Fruit fly (Drosophila melanogaster) whole organism, embryonic: ENCODE data around the gene Col4a1.

Experiments
- Adf1 ChIP-seq: fragments of 200-800 bp; sonication (Bioruptor generic); IDR thresholded peaks from 2 replicates; pipeline ENCODE4 v1.3.6; 2022; ENCODE audit warnings: missing biosample characterization, missing genetic modification characterization
- Antp ChIP-seq: fragments of 200-800 bp; sonication (Bioruptor generic); optimal IDR thresholded peaks from 3 replicates; lab custom pipeline; 2016; ENCODE audit warnings: missing biosample characterization, missing genetic modification characterization
- BEAF-32 ChIP-seq: fragments of 200-800 bp; sonication (Bioruptor generic); optimal IDR thresholded peaks from 3 replicates; lab custom pipeline; 2017; ENCODE audit warnings: missing biosample characterization, missing genetic modification characterization, mild to moderate bottlenecking, moderate library complexity, missing genetic modification reagents
- CG10267 ChIP-seq: fragments of 200-800 bp; sonication (Bioruptor generic); optimal IDR thresholded peaks from 2 replicates; lab custom pipeline; 2018; ENCODE audit warnings: missing biosample characterization, mild to moderate bottlenecking, missing genetic modification characterization, moderate library complexity
- CG11504 ChIP-seq: fragments of 200-800 bp; sonication (Bioruptor generic); optimal IDR thresholded peaks from 3 replicates; lab custom pipeline; 2019; ENCODE audit warnings: missing biosample characterization, mild to moderate bottlenecking, missing genetic modification characterization, moderate library complexity
- CG11696 ChIP-seq: fragments of 200-800 bp; sonication (Bioruptor generic); IDR thresholded peaks from 2 replicates; pipeline ENCODE4 v1.3.6; 2022; ENCODE audit warnings: missing biosample characterization, missing genetic modification characterization
- CG12104 ChIP-seq: fragments of 200-800 bp; sonication (Bioruptor generic); optimal IDR thresholded peaks from 3 replicates; lab custom pipeline; 2016; ENCODE audit warnings: missing biosample characterization, missing genetic modification characterization
- CG12236 ChIP-seq: fragments of 200-800 bp; sonication (Bioruptor generic); optimal IDR thresholded peaks from 2 replicates; lab custom pipeline; 2016; ENCODE audit warnings: missing biosample characterization, missing genetic modification characterization
- CG1233 ChIP-seq: fragments of 200-800 bp; sonication (Bioruptor generic); optimal IDR thresholded peaks from 4 replicates; lab custom pipeline; 2018; ENCODE audit warnings: missing biosample characterization, mild to moderate bottlenecking, missing genetic modification characterization
- CG14441 ChIP-seq: fragments of 200-800 bp; sonication (Bioruptor generic); IDR thresholded peaks from 2 replicates; pipeline ENCODE4 v1.3.6; 2022; ENCODE audit warnings: missing biosample characterization, missing genetic modification characterization
- CG15601 ChIP-seq: fragments of 200-800 bp; sonication (Bioruptor generic); optimal IDR thresholded peaks from 3 replicates; lab custom pipeline; 2019; ENCODE audit warnings: missing biosample characterization, mild to moderate bottlenecking, missing genetic modification characterization, moderate library complexity
- CG16813 ChIP-seq: fragments of 200-800 bp; sonication (Bioruptor generic); IDR thresholded peaks from 3 replicates; pipeline ENCODE4 v1.3.6; 2022; ENCODE audit warnings: missing biosample characterization, missing genetic modification characterization; ENCODE audit not compliant: partially characterized antibody
- CG17359 ChIP-seq: fragments of 200-800 bp; sonication (Bioruptor generic); optimal IDR thresholded peaks from 3 replicates; lab custom pipeline; 2018; ENCODE audit warnings: missing biosample characterization, mild to moderate bottlenecking, missing genetic modification characterization, moderate library complexity
- CG2678 ChIP-seq: fragments of 200-800 bp; sonication (Bioruptor generic); optimal IDR thresholded peaks from 3 replicates; lab custom pipeline; 2019; ENCODE audit warnings: missing biosample characterization, mild to moderate bottlenecking, missing genetic modification characterization, moderate library complexity
- CG30403 ChIP-seq: fragments of 200-800 bp; sonication (Bioruptor generic); optimal IDR thresholded peaks from 3 replicates; lab custom pipeline; 2016; ENCODE audit warnings: missing biosample characterization, missing genetic modification characterization
- CG32532 ChIP-seq: fragments of 200-800 bp; sonication (Bioruptor generic); IDR thresholded peaks from 2 replicates; pipeline ENCODE4 v1.3.6; 2022; ENCODE audit warnings: missing biosample characterization, missing genetic modification characterization
- CG33213 ChIP-seq: fragments of 200-800 bp; sonication (Bioruptor generic); optimal IDR thresholded peaks from 3 replicates; lab custom pipeline; 2016; ENCODE audit warnings: missing biosample characterization, missing genetic modification characterization
- CG34224 ChIP-seq: fragments of 200-800 bp; sonication (Bioruptor generic); IDR thresholded peaks from 3 replicates; pipeline ENCODE4 v1.3.6; 2022; ENCODE audit warnings: missing biosample characterization, missing genetic modification characterization; ENCODE audit not compliant: partially characterized antibody
- CG3838 ChIP-seq: fragments of 200-800 bp; sonication (Bioruptor generic); optimal IDR thresholded peaks from 3 replicates; lab custom pipeline; 2016; ENCODE audit warnings: missing biosample characterization, missing genetic modification characterization
- CG5180 ChIP-seq: fragments of 200-800 bp; sonication (Bioruptor generic); optimal IDR thresholded peaks from 3 replicates; lab custom pipeline; 2017; ENCODE audit warnings: missing biosample characterization, missing genetic modification characterization, mild to moderate bottlenecking, moderate library complexity, missing genetic modification reagents
- CG6272 ChIP-seq: fragments of 200-800 bp; sonication (Bioruptor generic); IDR thresholded peaks from 2 replicates; pipeline ENCODE4 v1.3.6; 2022; ENCODE audit warnings: missing biosample characterization, missing genetic modification characterization
- CG6654 ChIP-seq: fragments of 200-800 bp; sonication (Bioruptor generic); optimal IDR thresholded peaks from 2 replicates; lab custom pipeline; 2017; ENCODE audit warnings: missing biosample characterization, mild to moderate bottlenecking, missing genetic modification characterization
- CG7963 ChIP-seq: fragments of 200-800 bp; sonication (Bioruptor generic); IDR thresholded peaks from 3 replicates; pipeline ENCODE4 v1.3.6; 2022; ENCODE audit warnings: missing biosample characterization, missing genetic modification characterization; ENCODE audit not compliant: partially characterized antibody
- CG8765 ChIP-seq: fragments of 200-800 bp; sonication (Bioruptor generic); IDR thresholded peaks from 2 replicates; pipeline ENCODE4 v1.3.6; 2022; ENCODE audit warnings: missing biosample characterization, missing genetic modification characterization
- HLH4C ChIP-seq: fragments of 200-800 bp; sonication (Bioruptor generic); IDR thresholded peaks from 3 replicates; pipeline ENCODE4 v1.3.6; 2022; ENCODE audit warnings: missing biosample characterization, missing genetic modification characterization; ENCODE audit not compliant: partially characterized antibody
- HLH54F ChIP-seq: fragments of 200-800 bp; sonication (Bioruptor generic); optimal IDR thresholded peaks from 3 replicates; lab custom pipeline; 2016; ENCODE audit warnings: missing biosample characterization, missing genetic modification characterization
- HmgZ ChIP-seq: fragments of 200-800 bp; sonication (Bioruptor generic); optimal IDR thresholded peaks from 2 replicates; lab custom pipeline; 2018; ENCODE audit warnings: missing biosample characterization, mild to moderate bottlenecking, missing genetic modification characterization
- Hsf ChIP-seq: fragments of 200-800 bp; sonication (Bioruptor generic); optimal IDR thresholded peaks from 3 replicates; lab custom pipeline; 2016; ENCODE audit warnings: missing biosample characterization, missing genetic modification characterization
- Lhr ChIP-seq: fragments of 200-800 bp; sonication (Bioruptor generic); optimal IDR thresholded peaks from 3 replicates; lab custom pipeline; 2017; ENCODE audit warnings: mild to moderate bottlenecking, missing biosample characterization, missing genetic modification reagents, missing genetic modification characterization
- MESR4 ChIP-seq: fragments of 200-800 bp; sonication (Bioruptor generic); optimal IDR thresholded peaks from 2 replicates; lab custom pipeline; 2018; ENCODE audit warnings: missing biosample characterization, mild to moderate bottlenecking, missing genetic modification characterization, moderate library complexity
- Mrtf ChIP-seq: fragments of 200-800 bp; sonication (Bioruptor generic); IDR thresholded peaks from 3 replicates; pipeline ENCODE4 v1.3.6; 2022; ENCODE audit warnings: missing biosample characterization, missing genetic modification characterization
- NfI ChIP-seq: fragments of 200-800 bp; sonication (Bioruptor generic); optimal IDR thresholded peaks from 3 replicates; lab custom pipeline; 2018; ENCODE audit warnings: missing biosample characterization, mild to moderate bottlenecking, missing genetic modification characterization, moderate library complexity
- Pdp1 ChIP-seq, 2 experiments: fragments of 200-800 bp; sonication (Bioruptor generic); optimal IDR thresholded peaks; 3 replicates each; lab custom pipeline; 2016; ENCODE audit warnings: missing biosample characterization in 2 of 2, missing genetic modification characterization in 2 of 2, mild to moderate bottlenecking in 1 of 2, moderate library complexity in 1 of 2
- Xrp1 ChIP-seq: fragments of 200-800 bp; sonication (Bioruptor generic); IDR thresholded peaks from 2 replicates; pipeline ENCODE4 v1.3.6; 2022; ENCODE audit warnings: missing biosample characterization, missing genetic modification characterization
- amos ChIP-seq: fragments of 200-800 bp; sonication (Bioruptor generic); IDR thresholded peaks from 2 replicates; pipeline ENCODE4 v1.3.6; 2022; ENCODE audit warnings: missing biosample characterization, missing genetic modification characterization; ENCODE audit not compliant: partially characterized antibody
- ase ChIP-seq: fragments of 200-800 bp; sonication (Bioruptor generic); IDR thresholded peaks from 3 replicates; pipeline ENCODE4 v1.3.6; 2022; ENCODE audit warnings: missing biosample characterization, missing genetic modification characterization
- az2 ChIP-seq: fragments of 200-800 bp; sonication (Bioruptor generic); optimal IDR thresholded peaks from 3 replicates; lab custom pipeline; 2016; ENCODE audit warnings: missing biosample characterization, missing genetic modification characterization
- bab2 ChIP-seq: fragments of 200-800 bp; sonication (Bioruptor generic); optimal IDR thresholded peaks from 2 replicates; lab custom pipeline; 2016; ENCODE audit warnings: missing biosample characterization, missing genetic modification characterization
- dpn ChIP-seq, 2 experiments: fragments of 200-800 bp; sonication (Bioruptor generic); optimal IDR thresholded peaks; 3 replicates each; lab custom pipeline; 2016; ENCODE audit warnings: missing biosample characterization in 2 of 2, missing genetic modification characterization in 2 of 2
- ems ChIP-seq: fragments of 200-800 bp; sonication (Bioruptor generic); optimal IDR thresholded peaks from 3 replicates; lab custom pipeline; 2016; ENCODE audit warnings: missing biosample characterization, missing genetic modification characterization
- lab ChIP-seq: fragments of 200-800 bp; sonication (Bioruptor generic); optimal IDR thresholded peaks from 3 replicates; lab custom pipeline; 2017; ENCODE audit warnings: missing biosample characterization, missing genetic modification characterization, mild to moderate bottlenecking, moderate library complexity, missing genetic modification reagents
- lilli ChIP-seq: fragments of 200-800 bp; sonication (Bioruptor generic); optimal IDR thresholded peaks from 3 replicates; lab custom pipeline; 2016; ENCODE audit warnings: missing biosample characterization, missing genetic modification characterization
- nmo ChIP-seq: fragments of 200-800 bp; sonication (Bioruptor generic); optimal IDR thresholded peaks from 2 replicates; lab custom pipeline; 2018; ENCODE audit warnings: missing biosample characterization, mild to moderate bottlenecking, missing genetic modification characterization, moderate library complexity
- ranshi ChIP-seq: fragments of 200-800 bp; sonication (Bioruptor generic); IDR thresholded peaks from 2 replicates; pipeline ENCODE4 v1.3.6; 2022; ENCODE audit warnings: missing biosample characterization, missing genetic modification characterization
- repo ChIP-seq: fragments of 200-800 bp; sonication (Bioruptor generic); optimal IDR thresholded peaks from 2 replicates; lab custom pipeline; 2016; ENCODE audit warnings: missing biosample characterization, missing genetic modification characterization
- sc ChIP-seq, 3 experiments: fragments of >200 bp in 2 of 3; fragments of 200-800 bp in 1 of 3; sonication (Bioruptor generic) in 1 of 3; optimal IDR thresholded peaks; 2 replicates in 2 of 3; 3 replicates in 1 of 3; lab custom pipeline; 2017; ENCODE audit warnings: mild to moderate bottlenecking in 1 of 3, missing biosample characterization in 1 of 3, missing genetic modification characterization in 1 of 3, missing genetic modification reagents in 1 of 3
- scrt ChIP-seq: fragments of 200-800 bp; sonication (Bioruptor generic); optimal IDR thresholded peaks from 2 replicates; lab custom pipeline; 2018; ENCODE audit warnings: missing biosample characterization, mild to moderate bottlenecking, missing genetic modification characterization, moderate library complexity
- trem ChIP-seq: fragments of 200-800 bp; optimal IDR thresholded peaks from 3 replicates; lab custom pipeline; 2019; ENCODE audit warnings: missing biosample characterization, mild to moderate bottlenecking, missing genetic modification characterization, moderate library complexity

The Col4a1 gene

DNA sequence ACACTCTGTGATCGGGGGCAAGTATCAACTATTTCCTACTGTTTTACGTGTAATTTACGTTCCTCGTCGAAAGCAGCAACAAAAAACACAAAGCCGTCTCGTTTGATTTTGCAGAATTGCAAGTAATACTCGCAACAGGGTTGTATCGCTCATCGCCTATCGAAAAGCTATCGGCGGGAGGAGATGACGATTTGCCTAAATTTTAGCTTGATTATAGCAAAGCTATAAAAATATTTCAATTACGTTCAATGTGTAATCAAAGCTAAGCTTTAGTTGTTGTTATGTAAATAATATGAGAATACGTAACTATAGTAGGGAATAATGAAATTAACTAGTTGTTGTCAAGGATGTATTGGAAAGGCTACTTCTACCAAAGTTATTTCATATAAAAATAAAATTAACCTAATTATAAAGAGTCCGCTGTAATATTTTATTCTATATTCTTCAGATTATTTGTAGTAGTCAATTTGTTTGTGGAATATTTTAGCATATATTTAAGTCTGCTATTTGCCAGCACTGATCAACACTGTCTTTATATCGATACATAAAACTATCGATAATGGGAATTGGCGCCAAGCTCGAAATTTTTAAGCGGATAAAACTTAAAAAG lies 30.3 kb downstream of the Col4a1 start, which contains the start of gene Rpn11:
TSS of gene Rpn11 (minus strand) at position 146 of the 610 bp plus-strand sequence.
- TF ChIP-seq ems (GFP tag; lab: Kevin White, UChicago): peak; percentile 13
- peak; percentile 40 for TF ChIP-seq HmgZ (tag; lab: Kevin White, UChicago)
- 0 out of 2 replicates have a peak, but pooled peaks have one; percentile 12 for TF ChIP-seq CG6272
- 0 out of 2 replicates have a peak, but pooled peaks have one; percentile 5 for TF ChIP-seq ranshi
- peak; percentile 44 for TF ChIP-seq HLH4C (GFP tag; lab: Robert Waterston, UW)
- TF ChIP-seq CG10267: peak; percentile 90
- TF ChIP-seq CG2678: peak; percentile 75
- TF ChIP-seq nmo (GFP tag; lab: Kevin White, UChicago): peak; percentile 80
- TF ChIP-seq Pdp1 (GFP tag; optimal IDR thresholded peaks at IDR 0.05; lab: Kevin White, UChicago): peak; percentile 56 to 63
- TF ChIP-seq NfI (GFP tag; lab: Kevin White, UChicago): peak; percentile 47
- 0 out of 3 replicates have a peak, but pooled peaks have one; percentile 42 for TF ChIP-seq CG34224 (GFP tag; lab: Robert Waterston, UW)
- no peak for TF ChIP-seq CG6654 (GFP tag; lab: Kevin White, UChicago)
- TF ChIP-seq repo (GFP tag; lab: Kevin White, UChicago): no peak
- TF ChIP-seq Antp (GFP tag; lab: Kevin White, UChicago): peak; percentile 18
- TF ChIP-seq BEAF-32 (GFP tag; lab: Kevin White, UChicago): peak; percentile 78
- no peak for TF ChIP-seq CG33213 (GFP tag; lab: Kevin White, UChicago)
- peak; percentile 51 for TF ChIP-seq CG12104 (GFP tag; lab: Kevin White, UChicago)
- TF ChIP-seq MESR4 (GFP tag; lab: Kevin White, UChicago): peak; percentile 87
- no peak for TF ChIP-seq Adf1 (GFP tag; lab: Robert Waterston, UW)
- TF ChIP-seq sc (optimal IDR thresholded peaks at IDR 0.05; lab: Kevin White, UChicago): no peak
- peak; percentile 24 for TF ChIP-seq sc (GFP tag; optimal IDR thresholded peaks at IDR 0.05; lab: Kevin White, UChicago)
- peak; percentile 56 for TF ChIP-seq CG15601 (tag; lab: Kevin White, UChicago)
- TF ChIP-seq CG12236: no peak
- peak; percentile 38; the same call in 1 of the 2 replicates for TF ChIP-seq Xrp1 (GFP tag; lab: Robert Waterston, UW)
- peak; percentile 45 for TF ChIP-seq amos (GFP tag; lab: Robert Waterston, UW)
- peak; percentile 66 for TF ChIP-seq trem
- TF ChIP-seq CG7963: no peak
- TF ChIP-seq Mrtf (GFP tag; lab: Robert Waterston, UW): no peak
- TF ChIP-seq CG1233 (GFP tag; lab: Kevin White, UChicago): peak; percentile 30
- peak; percentile 73 for TF ChIP-seq CG11504 (tag; lab: Kevin White, UChicago)
- peak; percentile 62 for TF ChIP-seq lab
- TF ChIP-seq bab2 (GFP tag; lab: Kevin White, UChicago): peak; percentile 49
- TF ChIP-seq CG16813 (GFP tag; lab: Robert Waterston, UW): peak; percentile 46; the same call in 1 of the 3 replicates
- TF ChIP-seq CG11696 (GFP tag; lab: Robert Waterston, UW): no peak
- TF ChIP-seq lilli: peak; percentile 59
- peak; percentile 32 for TF ChIP-seq HLH54F (GFP tag; lab: Kevin White, UChicago)
- TF ChIP-seq CG17359 (tag; lab: Kevin White, UChicago): peak; percentile 53
- peak; percentile 51 to 75 for TF ChIP-seq dpn (GFP tag; optimal IDR thresholded peaks at IDR 0.05; lab: Kevin White, UChicago)
- peak; percentile 15 for TF ChIP-seq scrt (GFP tag; lab: Kevin White, UChicago)
- TF ChIP-seq CG3838: no peak
- peak; percentile 67 for TF ChIP-seq az2
- TF ChIP-seq Lhr (GFP tag; lab: Kevin White, UChicago): peak; percentile 43
- TF ChIP-seq CG5180 (GFP tag; lab: Kevin White, UChicago): no peak
- TF ChIP-seq ase (GFP tag; lab: Robert Waterston, UW): no peak
- TF ChIP-seq CG14441 (GFP tag; lab: Robert Waterston, UW): peak; percentile 14; the same call in 1 of the 2 replicates
- TF ChIP-seq Hsf: peak; percentile 59
- TF ChIP-seq CG32532 (GFP tag; lab: Robert Waterston, UW): no peak; the same call in 1 of the 2 replicates
- peak; percentile 86 for TF ChIP-seq CG30403 (GFP tag; lab: Kevin White, UChicago)
- TF ChIP-seq CG8765 (GFP tag; lab: Robert Waterston, UW): no peak
